Worm (Caenorhabditis elegans) whole organism, L4 larva: ENCODE data around the gene F55C5.17.

ENCODE experiments used
- D1046.2 ChIP-seq: fragments of 200-800 bp; sonication (Bioruptor generic); IDR thresholded peaks from 2 replicates; pipeline ENCODE4 v1.3.6; 2022; ENCODE audit warnings: missing genetic modification characterization, missing compliant biosample characterization
- F37D6.2 ChIP-seq: sonication (generic microtip); optimal IDR thresholded peaks from 2 replicates; lab custom pipeline; 2016; ENCODE audit warnings: mild to moderate bottlenecking, missing genetic modification characterization, missing compliant biosample characterization
- F49E8.2 ChIP-seq: sonication (generic microtip); optimal IDR thresholded peaks from 2 replicates; lab custom pipeline; 2016; ENCODE audit warnings: missing compliant biosample characterization, mild to moderate bottlenecking, missing genetic modification characterization, borderline replicate concordance
- R02D3.7 ChIP-seq: fragments of 150-350 bp; sonication (generic microtip); optimal IDR thresholded peaks from 3 replicates; lab custom pipeline; 2014; ENCODE audit warnings: missing biosample characterization, missing genetic modification characterization
- T20F7.1 ChIP-seq: fragments of 200-800 bp; sonication (Bioruptor generic); optimal IDR thresholded peaks from 2 replicates; lab custom pipeline; 2018; ENCODE audit warnings: mild to moderate bottlenecking, missing genetic modification characterization, missing compliant biosample characterization
- aha-1 ChIP-seq: fragments of 150-350 bp; peaks from one replicate; lab custom pipeline; 2014; ENCODE audit warnings: missing biosample characterization, missing genetic modification characterization
- arid-1 ChIP-seq: fragments of 200-800 bp; sonication (Bioruptor generic); conservative IDR thresholded peaks from 2 replicates; pipeline ENCODE4 v1.3.6; 2022; ENCODE audit warnings: missing genetic modification reagents, missing genetic modification characterization, missing compliant biosample characterization
- attf-4 ChIP-seq: sonication (generic microtip); optimal IDR thresholded peaks from 3 replicates; lab custom pipeline; 2017; ENCODE audit warnings: missing biosample characterization, missing genetic modification characterization
- ceh-20 ChIP-seq: fragments of 200-800 bp; sonication (Bioruptor generic); IDR thresholded peaks from 2 replicates; pipeline ENCODE4 v1.3.6; 2022; ENCODE audit warnings: missing genetic modification reagents, missing genetic modification characterization, missing compliant biosample characterization
- ceh-82 ChIP-seq: sonication (generic microtip); optimal IDR thresholded peaks from 2 replicates; lab custom pipeline; 2017; ENCODE audit warnings: missing biosample characterization, missing genetic modification characterization
- ctbp-1 ChIP-seq: fragments of 200-800 bp; sonication (Bioruptor generic); IDR thresholded peaks from 2 replicates; pipeline ENCODE4 v1.3.6; 2022; ENCODE audit warnings: missing genetic modification reagents, missing genetic modification characterization, missing compliant biosample characterization
- daf-12 ChIP-seq: fragments of 150-350 bp; optimal IDR thresholded peaks from 2 replicates; lab custom pipeline; 2014; ENCODE audit warnings: missing biosample characterization, missing genetic modification reagents, missing genetic modification characterization
- dmd-6 ChIP-seq: fragments of 200-800 bp; sonication (Bioruptor generic); IDR thresholded peaks from 2 replicates; pipeline ENCODE4 v1.3.6; 2022; ENCODE audit warnings: missing genetic modification reagents, missing genetic modification characterization, missing compliant biosample characterization
- dmd-8 ChIP-seq: fragments of 200-800 bp; sonication (Bioruptor generic); IDR thresholded peaks from 2 replicates; pipeline ENCODE4 v1.3.6; 2022; ENCODE audit warnings: missing genetic modification characterization, missing compliant biosample characterization
- dmd-9 ChIP-seq: fragments of 200-800 bp; sonication (Bioruptor generic); IDR thresholded peaks from 2 replicates; pipeline ENCODE4 v1.3.6; 2022; ENCODE audit warnings: missing genetic modification reagents, missing genetic modification characterization, missing compliant biosample characterization
- dpl-1 ChIP-seq: fragments of 150-350 bp; optimal IDR thresholded peaks from 2 replicates; lab custom pipeline; 2014; ENCODE audit warnings: missing biosample characterization, missing genetic modification reagents, missing genetic modification characterization
- dve-1 ChIP-seq: sonication (generic microtip); optimal IDR thresholded peaks from 2 replicates; lab custom pipeline; 2017; ENCODE audit warnings: antibody characterized with exemption, mild to moderate bottlenecking, missing genetic modification characterization, missing compliant biosample characterization; ENCODE audit not compliant: insufficient read depth
- egl-43 ChIP-seq: fragments of 200-800 bp; sonication (Bioruptor generic); IDR thresholded peaks from 2 replicates; pipeline ENCODE4 v1.3.6; 2022; ENCODE audit warnings: missing genetic modification reagents, missing genetic modification characterization, missing compliant biosample characterization
- fkh-10 ChIP-seq: fragments of 150-350 bp; optimal IDR thresholded peaks from 2 replicates; lab custom pipeline; 2014; ENCODE audit warnings: missing biosample characterization, missing genetic modification reagents, missing genetic modification characterization
- gei-8 ChIP-seq: fragments of 200-800 bp; sonication (Bioruptor generic); optimal IDR thresholded peaks from 2 replicates; lab custom pipeline; 2018; ENCODE audit warnings: mild to moderate bottlenecking, missing genetic modification characterization, missing compliant biosample characterization
- hif-1 ChIP-seq, 2 experiments: sonication (generic microtip); optimal IDR thresholded peaks; 2 replicates each; lab custom pipeline; 2016 to 2017; ENCODE audit warnings: missing compliant biosample characterization in 2 of 2, missing genetic modification characterization in 2 of 2, missing genetic modification reagents in 2 of 2, missing genotype in 2 of 2, mild to moderate bottlenecking in 1 of 2
- hmg-1.1 ChIP-seq: fragments of 200-800 bp; sonication (Bioruptor generic); IDR thresholded peaks from 2 replicates; pipeline ENCODE4 v1.3.6; 2022; ENCODE audit warnings: missing genetic modification reagents, missing genetic modification characterization, missing compliant biosample characterization
- jun-1 ChIP-seq: fragments of 150-350 bp; optimal IDR thresholded peaks from 2 replicates; lab custom pipeline; 2014; ENCODE audit warnings: missing biosample characterization, missing genetic modification reagents, missing genetic modification characterization
- lim-7 ChIP-seq: fragments of 200-800 bp; sonication (Bioruptor generic); IDR thresholded peaks from 2 replicates; pipeline ENCODE4 v1.3.6; 2022; ENCODE audit warnings: missing genetic modification characterization, missing compliant biosample characterization
- lin-1 ChIP-seq: fragments of 200-800 bp; sonication (Bioruptor generic); IDR thresholded peaks from 2 replicates; pipeline ENCODE4 v1.3.6; 2022; ENCODE audit warnings: missing genetic modification reagents, missing genetic modification characterization, missing compliant biosample characterization
- lin-29 ChIP-seq: fragments of 200-800 bp; sonication (Bioruptor generic); IDR thresholded peaks from 2 replicates; pipeline ENCODE4 v1.3.6; 2022; ENCODE audit warnings: missing genetic modification reagents, missing genetic modification characterization, missing compliant biosample characterization
- lir-3 ChIP-seq: sonication (generic microtip); optimal IDR thresholded peaks from 2 replicates; lab custom pipeline; 2016; ENCODE audit warnings: mild to moderate bottlenecking, missing genetic modification characterization, missing compliant biosample characterization
- lsy-2 ChIP-seq, 2 experiments: fragments of 150-350 bp in 1 of 2; sonication (generic microtip) in 1 of 2; optimal IDR thresholded peaks; 2 replicates each; lab custom pipeline; 2014 to 2017; ENCODE audit warnings: missing biosample characterization in 2 of 2, missing genetic modification characterization in 2 of 2
- madf-5 ChIP-seq, 2 experiments: fragments of 200-800 bp; sonication (Bioruptor generic); IDR thresholded peaks; 2 replicates each; pipeline ENCODE4 v1.3.6; 2022; ENCODE audit warnings: missing compliant biosample characterization in 2 of 2, missing genetic modification characterization in 2 of 2
- mdl-1 ChIP-seq, 2 experiments: fragments of 150-350 bp in 1 of 2; sonication (generic microtip) in 1 of 2; optimal IDR thresholded peaks; 2 replicates each; lab custom pipeline; 2014 to 2017; ENCODE audit warnings: missing biosample characterization in 2 of 2, missing genetic modification characterization in 2 of 2
- mdt-29 ChIP-seq: fragments of 200-800 bp; sonication (Bioruptor generic); IDR thresholded peaks from 2 replicates; pipeline ENCODE4 v1.3.6; 2022; ENCODE audit warnings: missing genetic modification reagents, missing genetic modification characterization, missing compliant biosample characterization
- mep-1 ChIP-seq: fragments of 150-350 bp; sonication (generic microtip); optimal IDR thresholded peaks from 3 replicates; lab custom pipeline; 2014; ENCODE audit warnings: missing biosample characterization, missing genetic modification characterization
- mes-2 ChIP-seq: sonication (generic microtip); optimal IDR thresholded peaks from 2 replicates; lab custom pipeline; 2016; ENCODE audit warnings: missing genotype, mild to moderate bottlenecking, missing genetic modification characterization, missing compliant biosample characterization; ENCODE audit not compliant: poor library complexity, severe bottlenecking
- mxl-3 ChIP-seq: fragments of 200-800 bp; sonication (Bioruptor generic); optimal IDR thresholded peaks from 2 replicates; lab custom pipeline; 2018; ENCODE audit warnings: mild to moderate bottlenecking, missing genetic modification characterization, missing compliant biosample characterization
- nhr-10 ChIP-seq: fragments of 150-350 bp; optimal IDR thresholded peaks from 2 replicates; lab custom pipeline; 2014; ENCODE audit warnings: missing biosample characterization, missing genetic modification characterization
- nhr-11 ChIP-seq: fragments of 150-350 bp; optimal IDR thresholded peaks from 2 replicates; lab custom pipeline; 2014; ENCODE audit warnings: missing biosample characterization, missing genetic modification characterization
- nhr-28 ChIP-seq: fragments of 150-350 bp; optimal IDR thresholded peaks from 2 replicates; lab custom pipeline; 2014; ENCODE audit warnings: missing biosample characterization, missing genetic modification characterization
- nhr-41 ChIP-seq: fragments of 200-800 bp; sonication (Bioruptor generic); IDR thresholded peaks from 2 replicates; pipeline ENCODE4 v1.3.6; 2022; ENCODE audit warnings: missing genetic modification reagents, missing genetic modification characterization, missing compliant biosample characterization
- nhr-42 ChIP-seq: fragments of 200-800 bp; sonication (Bioruptor generic); IDR thresholded peaks from 2 replicates; pipeline ENCODE4 v1.3.6; 2022; ENCODE audit warnings: missing genetic modification characterization, missing compliant biosample characterization
- nhr-6 ChIP-seq: fragments of 150-350 bp; optimal IDR thresholded peaks from 2 replicates; lab custom pipeline; 2014; ENCODE audit warnings: missing biosample characterization, missing genetic modification characterization
- nhr-76 ChIP-seq: fragments of 150-350 bp; optimal IDR thresholded peaks from 2 replicates; lab custom pipeline; 2014; ENCODE audit warnings: missing biosample characterization, missing genetic modification characterization
- nhr-77 ChIP-seq: fragments of 150-350 bp; optimal IDR thresholded peaks from 2 replicates; lab custom pipeline; 2014; ENCODE audit warnings: missing biosample characterization, missing genetic modification characterization
- pqm-1 ChIP-seq: sonication (generic microtip); optimal IDR thresholded peaks from 2 replicates; lab custom pipeline; 2017; ENCODE audit warnings: missing biosample characterization, missing genetic modification characterization
- rbr-2 ChIP-seq: sonication (generic microtip); optimal IDR thresholded peaks from 2 replicates; lab custom pipeline; 2016; ENCODE audit warnings: missing genotype, missing genetic modification characterization, missing compliant biosample characterization
- set-16 ChIP-seq: fragments of 200-800 bp; sonication (Bioruptor generic); IDR thresholded peaks from 2 replicates; pipeline ENCODE4 v1.3.6; 2022; ENCODE audit warnings: missing genetic modification reagents, missing genetic modification characterization, missing compliant biosample characterization
- spr-3 ChIP-seq: fragments of 200-800 bp; sonication (Bioruptor generic); optimal IDR thresholded peaks from 2 replicates; lab custom pipeline; 2018; ENCODE audit warnings: mild to moderate bottlenecking, missing genetic modification characterization, missing compliant biosample characterization
- tra-1 ChIP-seq: fragments of 200-800 bp; sonication (Bioruptor generic); IDR thresholded peaks from 2 replicates; pipeline ENCODE4 v1.3.6; 2022; ENCODE audit warnings: missing genetic modification reagents, missing genetic modification characterization, missing compliant biosample characterization
- unc-130 ChIP-seq: sonication (generic microtip); optimal IDR thresholded peaks from 2 replicates; lab custom pipeline; 2016; ENCODE audit warnings: missing genetic modification reagents, missing genetic modification characterization, missing compliant biosample characterization
- unc-39 ChIP-seq: sonication (generic microtip); optimal IDR thresholded peaks from 2 replicates; lab custom pipeline; 2017; ENCODE audit warnings: missing biosample characterization, missing genetic modification characterization
- unc-62 ChIP-seq, 3 experiments: fragments of 150-350 bp in 1 of 3; sonication (generic microtip); optimal IDR thresholded peaks in 2 of 3; peaks in 1 of 3; 1 replicate in 1 of 3; 2 replicates in 2 of 3; lab custom pipeline; 2014 to 2017; ENCODE audit warnings: missing biosample characterization in 3 of 3, missing genetic modification characterization in 3 of 3, missing genetic modification reagents in 3 of 3, missing genotype in 1 of 3
- zag-1 ChIP-seq: fragments of 150-350 bp; optimal IDR thresholded peaks from 2 replicates; lab custom pipeline; 2014; ENCODE audit warnings: missing biosample characterization, missing genetic modification characterization

F55C5.17 gene

ce11 chrV:12317894-12318553 is 15.7 kb downstream of the F55C5.17 start, which contains the start of the genes R04F11.5 and R04F11.2:
Gene R04F11.5, minus strand, starts transcription at chrV:12318019.
Gene R04F11.2, plus strand, starts transcription at chrV:12318381.
- TF ChIP-seq attf-4 (no peak), F49E8.2 (tag; lab: Kevin White, UChicago) (no peak), ceh-82 (tag; lab: Kevin White, UChicago) (no peak), nhr-77 (tag; lab: Kevin White, UChicago) (peak; percentile 70), T20F7.1 (GFP tag; lab: Kevin White, UChicago) (peak; percentile 98), madf-5 (GFP tag; IDR thresholded peaks at IDR 0.05; lab: Robert Waterston, UW) (no peak), mep-1 (peak; percentile 84), D1046.2 (GFP tag; lab: Robert Waterston, UW) (peak; percentile 99), ctbp-1 (GFP tag; lab: Robert Waterston, UW) (no peak), mxl-3 (GFP tag; lab: Kevin White, UChicago) (no peak), hmg-1.1 (GFP tag; lab: Robert Waterston, UW) (peak; percentile 49; the same call in 1 of the 2 replicates), ceh-20 (GFP tag; lab: Robert Waterston, UW) (no peak), egl-43 (no peak), F37D6.2 (tag; lab: Kevin White, UChicago) (no peak), daf-12 (tag; lab: Kevin White, UChicago) (no peak), dve-1 (tag; lab: Kevin White, UChicago) (peak; percentile 81), fkh-10 (peak; percentile 28), lsy-2 (tag; optimal IDR thresholded peaks at IDR 0.05; lab: Kevin White, UChicago) (peak; percentile 94 to 99), unc-130 (peak; percentile 60), tra-1 (GFP tag; lab: Robert Waterston, UW) (no peak), nhr-42 (GFP tag; lab: Robert Waterston, UW) (no peak), jun-1 (no peak), unc-39 (tag; lab: Kevin White, UChicago) (no peak), unc-62 (GFP tag; optimal IDR thresholded peaks at IDR 0.05 in 1 of 2; lab: Kevin White, UChicago) (peak in 1 of 2 experiments; percentile 92), unc-62 (tag; optimal IDR thresholded peaks at IDR 0.05; lab: Kevin White, UChicago) (no peak), hif-1 (tag; optimal IDR thresholded peaks at IDR 0.05; lab: Kevin White, UChicago) (peak in 1 of 2 experiments; percentile 29), set-16 (no peak), lim-7 (GFP tag; lab: Robert Waterston, UW) (no peak), nhr-10 (tag; lab: Kevin White, UChicago) (no peak), R02D3.7 (tag; lab: Kevin White, UChicago) (no peak), nhr-11 (tag; lab: Kevin White, UChicago) (peak; percentile 47), pqm-1 (tag; lab: Kevin White, UChicago) (no peak), nhr-28 (peak; percentile 41), lin-1 (GFP tag; lab: Robert Waterston, UW) (no peak), spr-3 (no peak), gei-8 (GFP tag; lab: Kevin White, UChicago) (no peak), lir-3 (tag; lab: Kevin White, UChicago) (no peak), zag-1 (tag; lab: Kevin White, UChicago) (no peak), dmd-8 (GFP tag; lab: Robert Waterston, UW) (no peak), nhr-41 (no peak), mes-2 (tag; lab: Kevin White, UChicago) (peak; percentile 85), mdl-1 (tag; optimal IDR thresholded peaks at IDR 0.05; lab: Kevin White, UChicago) (no peak), aha-1 (tag; lab: Kevin White, UChicago) (no peak), rbr-2 (peak; percentile 65), dpl-1 (GFP tag; lab: Kevin White, UChicago) (peak; percentile 86), nhr-6 (tag; lab: Kevin White, UChicago) (peak; percentile 99), mdt-29 (GFP tag; lab: Robert Waterston, UW) (no peak), arid-1 (GFP tag; lab: Robert Waterston, UW) (0 out of 2 replicates have a peak, but pooled peaks have one; percentile 34), dmd-9 (GFP tag; lab: Robert Waterston, UW) (no peak), nhr-76 (no peak), lin-29 (GFP tag; lab: Robert Waterston, UW) (no peak), dmd-6 (GFP tag; lab: Robert Waterston, UW) (no peak; the same call in 1 of the 2 replicates)
